Fruit fly (Drosophila melanogaster) whole organism, embryonic: Measurements from ENCODE around the gene Crtc.

Experiments
- Atf6 ChIP-seq: fragments of 200-800 bp; sonication (Bioruptor generic); IDR thresholded peaks from 2 replicates; pipeline ENCODE4 v1.3.6; 2022; ENCODE audit warnings: missing biosample characterization, missing genetic modification characterization
- CG1024 ChIP-seq: fragments of 200-800 bp; sonication (Bioruptor generic); IDR thresholded peaks from 2 replicates; pipeline ENCODE4 v1.3.6; 2022; ENCODE audit warnings: missing biosample characterization, missing genetic modification characterization
- CG10267 ChIP-seq: fragments of 200-800 bp; sonication (Bioruptor generic); optimal IDR thresholded peaks from 2 replicates; lab custom pipeline; 2018; ENCODE audit warnings: missing biosample characterization, mild to moderate bottlenecking, missing genetic modification characterization, moderate library complexity
- CG11093 ChIP-seq: fragments of 200-800 bp; sonication (Bioruptor generic); IDR thresholded peaks from 3 replicates; pipeline ENCODE4 v1.3.6; 2022; ENCODE audit warnings: missing biosample characterization, missing genetic modification characterization
- CG11695 ChIP-seq: fragments of 200-800 bp; sonication (Bioruptor generic); IDR thresholded peaks from 3 replicates; pipeline ENCODE4 v1.3.6; 2022; ENCODE audit warnings: missing biosample characterization, missing genetic modification characterization
- CG1233 ChIP-seq: fragments of 200-800 bp; sonication (Bioruptor generic); optimal IDR thresholded peaks from 4 replicates; lab custom pipeline; 2018; ENCODE audit warnings: missing biosample characterization, mild to moderate bottlenecking, missing genetic modification characterization
- CG12769 ChIP-seq: fragments of 200-800 bp; sonication (Bioruptor generic); optimal IDR thresholded peaks from 2 replicates; lab custom pipeline; 2019; ENCODE audit warnings: missing biosample characterization, mild to moderate bottlenecking, missing genetic modification characterization, moderate library complexity
- CG12942 ChIP-seq: fragments of 200-800 bp; sonication (Bioruptor generic); optimal IDR thresholded peaks from 3 replicates; lab custom pipeline; 2016; ENCODE audit warnings: missing biosample characterization, missing genetic modification characterization
- CG13624 ChIP-seq: fragments of 200-800 bp; sonication (Bioruptor generic); optimal IDR thresholded peaks from 2 replicates; lab custom pipeline; 2016; ENCODE audit warnings: missing biosample characterization, missing genetic modification characterization
- CG14050 ChIP-seq: fragments of 200-800 bp; sonication (Bioruptor generic); IDR thresholded peaks from 3 replicates; pipeline ENCODE4 v1.3.6; 2022; ENCODE audit warnings: missing biosample characterization, missing genetic modification characterization
- CG14667 ChIP-seq: fragments of 200-800 bp; sonication (Bioruptor generic); IDR thresholded peaks from 2 replicates; pipeline ENCODE4 v1.3.6; 2022; ENCODE audit warnings: missing biosample characterization, missing genetic modification characterization
- CG1602 ChIP-seq: fragments of 200-800 bp; sonication (Bioruptor generic); optimal IDR thresholded peaks from 3 replicates; lab custom pipeline; 2016; ENCODE audit warnings: missing biosample characterization, missing genetic modification characterization
- CG1792 ChIP-seq: fragments of 200-800 bp; sonication (Bioruptor generic); optimal IDR thresholded peaks from 2 replicates; lab custom pipeline; 2016; ENCODE audit warnings: missing biosample characterization, missing genetic modification characterization
- CG18599 ChIP-seq: fragments of 200-800 bp; sonication (Bioruptor generic); optimal IDR thresholded peaks from 3 replicates; lab custom pipeline; 2017; ENCODE audit warnings: missing biosample characterization, missing genetic modification characterization, mild to moderate bottlenecking, moderate library complexity, missing genetic modification reagents
- CG2129 ChIP-seq: fragments of 200-800 bp; sonication (Bioruptor generic); IDR thresholded peaks from 2 replicates; pipeline ENCODE4 v1.3.6; 2022; ENCODE audit warnings: missing biosample characterization, missing genetic modification characterization; ENCODE audit not compliant: partially characterized antibody
- CG3065 ChIP-seq: fragments of 200-800 bp; sonication (Bioruptor generic); optimal IDR thresholded peaks from 2 replicates; lab custom pipeline; 2016; ENCODE audit warnings: missing biosample characterization, missing genetic modification characterization
- CG31441 ChIP-seq: fragments of 200-800 bp; sonication (Bioruptor generic); IDR thresholded peaks from 2 replicates; pipeline ENCODE4 v1.3.6; 2022; ENCODE audit warnings: missing biosample characterization, missing genetic modification characterization
- CG4328 ChIP-seq: fragments of 200-800 bp; sonication (Bioruptor generic); optimal IDR thresholded peaks from 3 replicates; lab custom pipeline; 2017; ENCODE audit warnings: missing biosample characterization, missing genetic modification reagents, missing genetic modification characterization
- CG6791 ChIP-seq: fragments of 200-800 bp; sonication (Bioruptor generic); IDR thresholded peaks from 3 replicates; pipeline ENCODE4 v1.3.6; 2022; ENCODE audit warnings: missing biosample characterization, missing genetic modification characterization; ENCODE audit not compliant: partially characterized antibody
- CG6854 ChIP-seq: fragments of 200-800 bp; sonication (Bioruptor generic); optimal IDR thresholded peaks from 3 replicates; lab custom pipeline; 2017; ENCODE audit warnings: missing biosample characterization, mild to moderate bottlenecking, missing genetic modification characterization
- CG7745 ChIP-seq: fragments of 200-800 bp; sonication (Bioruptor generic); optimal IDR thresholded peaks from 2 replicates; lab custom pipeline; 2018; ENCODE audit warnings: missing biosample characterization, mild to moderate bottlenecking, missing genetic modification characterization, moderate library complexity
- CG9817 ChIP-seq: fragments of 200-800 bp; sonication (Bioruptor generic); optimal IDR thresholded peaks from 2 replicates; lab custom pipeline; 2018; ENCODE audit warnings: missing biosample characterization, mild to moderate bottlenecking, missing genetic modification characterization, moderate library complexity
- Chrac-16 ChIP-seq: fragments of 200-800 bp; sonication (Bioruptor generic); optimal IDR thresholded peaks from 3 replicates; lab custom pipeline; 2016; ENCODE audit warnings: missing biosample characterization, missing genetic modification characterization
- CrebB ChIP-seq: fragments of 200-800 bp; sonication (Bioruptor generic); optimal IDR thresholded peaks from 3 replicates; lab custom pipeline; 2018; ENCODE audit warnings: missing biosample characterization, mild to moderate bottlenecking, missing genetic modification characterization
- Fer3 ChIP-seq: fragments of 200-800 bp; sonication (Bioruptor generic); optimal IDR thresholded peaks from 2 replicates; lab custom pipeline; 2018; ENCODE audit warnings: missing biosample characterization, mild to moderate bottlenecking, missing genetic modification characterization, moderate library complexity
- HHEX ChIP-seq: fragments of 200-800 bp; sonication (Bioruptor generic); optimal IDR thresholded peaks from 3 replicates; lab custom pipeline; 2017; ENCODE audit warnings: missing biosample characterization, mild to moderate bottlenecking, missing genetic modification characterization, missing genetic modification reagents
- HLH3B ChIP-seq: fragments of 200-800 bp; sonication (Bioruptor generic); IDR thresholded peaks from 2 replicates; pipeline ENCODE4 v1.3.6; 2022; ENCODE audit warnings: missing biosample characterization, missing genetic modification characterization
- HmgZ ChIP-seq: fragments of 200-800 bp; sonication (Bioruptor generic); optimal IDR thresholded peaks from 2 replicates; lab custom pipeline; 2018; ENCODE audit warnings: missing biosample characterization, mild to moderate bottlenecking, missing genetic modification characterization
- Jarid2 ChIP-seq: fragments of 200-800 bp; sonication (Bioruptor generic); optimal IDR thresholded peaks from 3 replicates; lab custom pipeline; 2017; ENCODE audit warnings: mild to moderate bottlenecking, missing biosample characterization, missing genetic modification reagents, missing genetic modification characterization
- Nf-YA ChIP-seq: fragments of 200-800 bp; sonication (Bioruptor generic); IDR thresholded peaks from 2 replicates; pipeline ENCODE4 v1.3.6; 2022; ENCODE audit warnings: missing biosample characterization, missing genetic modification characterization
- Nf-YB ChIP-seq: fragments of 200-800 bp; sonication (Bioruptor generic); optimal IDR thresholded peaks from 3 replicates; lab custom pipeline; 2019; ENCODE audit warnings: missing biosample characterization, mild to moderate bottlenecking, missing genetic modification characterization, moderate library complexity
- Oaz ChIP-seq: fragments of 200-800 bp; sonication (Bioruptor generic); IDR thresholded peaks from 2 replicates; pipeline ENCODE4 v1.3.6; 2022; ENCODE audit warnings: missing biosample characterization, missing genetic modification characterization
- Pdp1 ChIP-seq, 2 experiments: fragments of 200-800 bp; sonication (Bioruptor generic); optimal IDR thresholded peaks; 3 replicates each; lab custom pipeline; 2016; ENCODE audit warnings: missing biosample characterization in 2 of 2, missing genetic modification characterization in 2 of 2, mild to moderate bottlenecking in 1 of 2, moderate library complexity in 1 of 2
- Ptx1 ChIP-seq: fragments of 200-800 bp; sonication (Bioruptor generic); IDR thresholded peaks from 2 replicates; pipeline ENCODE4 v1.3.6; 2022; ENCODE audit warnings: missing biosample characterization, missing genetic modification characterization
- Scr ChIP-seq: fragments of 200-800 bp; sonication (Bioruptor generic); IDR thresholded peaks from 2 replicates; pipeline ENCODE4 v1.3.6; 2022; ENCODE audit warnings: missing biosample characterization, missing genetic modification characterization; ENCODE audit not compliant: partially characterized antibody
- aop ChIP-seq: fragments of 200-800 bp; sonication (Bioruptor generic); IDR thresholded peaks from 2 replicates; pipeline ENCODE4 v1.3.6; 2022; ENCODE audit warnings: missing biosample characterization, missing genetic modification characterization
- ara ChIP-seq: fragments of 200-800 bp; sonication (Bioruptor generic); IDR thresholded peaks from 2 replicates; pipeline ENCODE4 v1.3.6; 2022; ENCODE audit warnings: missing biosample characterization, missing genetic modification characterization
- bcd ChIP-seq: fragments of 200-800 bp; sonication (Bioruptor generic); optimal IDR thresholded peaks from 2 replicates; lab custom pipeline; 2017; ENCODE audit warnings: missing biosample characterization, mild to moderate bottlenecking, missing genetic modification characterization
- cas ChIP-seq: fragments of 200-800 bp; sonication (Bioruptor generic); IDR thresholded peaks from 2 replicates; pipeline ENCODE4 v1.3.6; 2022; ENCODE audit warnings: missing biosample characterization, missing genetic modification characterization
- chn ChIP-seq: fragments of 200-800 bp; sonication (Bioruptor generic); optimal IDR thresholded peaks from 2 replicates; lab custom pipeline; 2016; ENCODE audit warnings: missing biosample characterization, missing genetic modification characterization
- fd102C ChIP-seq: fragments of 200-800 bp; sonication (Bioruptor generic); optimal IDR thresholded peaks from 2 replicates; lab custom pipeline; 2018; ENCODE audit warnings: missing biosample characterization, mild to moderate bottlenecking, missing genetic modification characterization, moderate library complexity
- hbn ChIP-seq: fragments of 200-800 bp; sonication (Bioruptor generic); IDR thresholded peaks from 2 replicates; pipeline ENCODE4 v1.3.6; 2022; ENCODE audit warnings: missing biosample characterization, missing genetic modification characterization; ENCODE audit not compliant: partially characterized antibody
- ken ChIP-seq: fragments of 200-800 bp; sonication (Bioruptor generic); IDR thresholded peaks from 3 replicates; pipeline ENCODE4 v1.3.6; 2022; ENCODE audit warnings: missing biosample characterization, missing genetic modification characterization
- knrl ChIP-seq: fragments of 200-800 bp; sonication (Bioruptor generic); IDR thresholded peaks from 3 replicates; pipeline ENCODE4 v1.3.6; 2022; ENCODE audit warnings: missing biosample characterization, missing genetic modification characterization; ENCODE audit not compliant: partially characterized antibody
- peb ChIP-seq: fragments of 200-800 bp; sonication (Bioruptor generic); IDR thresholded peaks from 2 replicates; pipeline ENCODE4 v1.3.6; 2022; ENCODE audit warnings: missing biosample characterization, missing genetic modification characterization
- sd ChIP-seq: fragments of 200-800 bp; sonication (Bioruptor generic); optimal IDR thresholded peaks from 3 replicates; lab custom pipeline; 2018; ENCODE audit warnings: missing biosample characterization, mild to moderate bottlenecking, missing genetic modification characterization, moderate library complexity
- sima ChIP-seq: fragments of 200-800 bp; sonication (Bioruptor generic); optimal IDR thresholded peaks from 2 replicates; lab custom pipeline; 2016; ENCODE audit warnings: missing biosample characterization, missing genetic modification characterization
- sqz ChIP-seq: fragments of 200-800 bp; sonication (Bioruptor generic); optimal IDR thresholded peaks from 3 replicates; lab custom pipeline; 2018; ENCODE audit warnings: missing biosample characterization, mild to moderate bottlenecking, missing genetic modification characterization
- twi ChIP-seq: fragments of 200-800 bp; optimal IDR thresholded peaks from 2 replicates; lab custom pipeline; 2019; ENCODE audit warnings: missing biosample characterization, mild to moderate bottlenecking, missing genetic modification characterization, moderate library complexity
- tx ChIP-seq: fragments of 200-800 bp; sonication (Bioruptor generic); optimal IDR thresholded peaks from 2 replicates; lab custom pipeline; 2016; ENCODE audit warnings: missing biosample characterization, missing genetic modification characterization
- yki ChIP-seq: fragments of >200 bp; optimal IDR thresholded peaks from 3 replicates; lab custom pipeline; 2018

The Crtc gene

dm6 chr3L:17655837-17656308, 13.2 kb downstream of the Crtc start (continued):
- TF ChIP-seq CG1233 (GFP tag; lab: Kevin White, UChicago) = no peak
- no peak for TF ChIP-seq twi
- no peak for TF ChIP-seq yki
- TF ChIP-seq Pdp1 (GFP tag; optimal IDR thresholded peaks at IDR 0.05; lab: Kevin White, UChicago) = peak in 1 of 2 experiments; percentile 36
- TF ChIP-seq ken (GFP tag; lab: Robert Waterston, UW) = no peak
- TF ChIP-seq CG11093 (GFP tag; lab: Robert Waterston, UW) = no peak
- TF ChIP-seq CG9817 (tag; lab: Kevin White, UChicago) = no peak
- TF ChIP-seq tx (GFP tag; lab: Kevin White, UChicago) = no peak
- no peak for TF ChIP-seq CG14050 (GFP tag; lab: Robert Waterston, UW)
- no peak for TF ChIP-seq CG1792
- peak; percentile 39 for TF ChIP-seq CG12769 (tag; lab: Kevin White, UChicago)
- TF ChIP-seq Scr (GFP tag; lab: Robert Waterston, UW) = no peak
- TF ChIP-seq CG13624 = peak; percentile 3
- TF ChIP-seq aop = no peak
- TF ChIP-seq knrl (GFP tag; lab: Robert Waterston, UW) = 0 out of 3 replicates have a peak, but pooled peaks have one; percentile 18
- no peak for TF ChIP-seq CG1602
- TF ChIP-seq CG14667 (GFP tag; lab: Robert Waterston, UW) = no peak
- no peak for TF ChIP-seq Oaz (GFP tag; lab: Robert Waterston, UW)
- no peak for TF ChIP-seq CG7745 (tag; lab: Kevin White, UChicago)
- TF ChIP-seq CG10267 (tag; lab: Kevin White, UChicago) = no peak
- TF ChIP-seq sima (GFP tag; lab: Kevin White, UChicago) = no peak
- peak; percentile 55 for TF ChIP-seq CG6854 (GFP tag; lab: Kevin White, UChicago)
- no peak for TF ChIP-seq ara (GFP tag; lab: Robert Waterston, UW)
- no peak for TF ChIP-seq cas (GFP tag; lab: Robert Waterston, UW)
- TF ChIP-seq HLH3B (GFP tag; lab: Robert Waterston, UW) = peak; percentile 9; the same call in 1 of the 2 replicates
- no peak for TF ChIP-seq CG1024
- 0 out of 2 replicates have a peak, but pooled peaks have one; percentile 14 for TF ChIP-seq CG31441 (GFP tag; lab: Robert Waterston, UW)
- peak; percentile 83 for TF ChIP-seq CG18599 (GFP tag; lab: Kevin White, UChicago)
- peak; percentile 27 for TF ChIP-seq Jarid2 (GFP tag; lab: Kevin White, UChicago)
- peak; percentile 62; the same call in 1 of the 2 replicates for TF ChIP-seq Atf6
- TF ChIP-seq Ptx1 = no peak
- TF ChIP-seq CG6791 (GFP tag; lab: Robert Waterston, UW) = no peak
- TF ChIP-seq Chrac-16 (GFP tag; lab: Kevin White, UChicago) = no peak
- peak; percentile 70 for TF ChIP-seq HHEX (GFP tag; lab: Kevin White, UChicago)
- no peak for TF ChIP-seq fd102C
- peak; percentile 17 for TF ChIP-seq Nf-YB
- peak; percentile 51 for TF ChIP-seq CrebB (tag; lab: Kevin White, UChicago)
- TF ChIP-seq hbn (GFP tag; lab: Robert Waterston, UW) = no peak
- no peak for TF ChIP-seq CG2129
- no peak for TF ChIP-seq chn (GFP tag; lab: Kevin White, UChicago)
- TF ChIP-seq sqz = no peak
- peak; percentile 35 for TF ChIP-seq sd (tag; lab: Kevin White, UChicago)
- TF ChIP-seq CG11695 (GFP tag; lab: Robert Waterston, UW) = 0 out of 3 replicates have a peak, but pooled peaks have one; percentile 23
- TF ChIP-seq Fer3 (tag; lab: Kevin White, UChicago) = peak; percentile 38
- TF ChIP-seq CG3065 (GFP tag; lab: Kevin White, UChicago) = no peak
- no peak for TF ChIP-seq peb
- no peak for TF ChIP-seq Nf-YA (GFP tag; lab: Robert Waterston, UW)
- TF ChIP-seq HmgZ (tag; lab: Kevin White, UChicago) = peak; percentile 49
- no peak for TF ChIP-seq CG12942
- peak; percentile 3 for TF ChIP-seq bcd (GFP tag; lab: Kevin White, UChicago)
- TF ChIP-seq CG4328 (GFP tag; lab: Kevin White, UChicago) = peak; percentile 46
